Worm (Caenorhabditis elegans) whole organism, dauer: ENCODE measurements around the gene cutl-5.

Experiments
- unc-62 ChIP-seq: sonication (generic microtip); optimal IDR thresholded peaks from 2 replicates; lab custom pipeline; 2017; ENCODE audit warnings: missing biosample characterization, missing genetic modification reagents, missing genetic modification characterization

Gene cutl-5

ce11 chrII:7115638-7116037, at the start of gene cutl-5:
Gene cutl-5, minus strand, starts transcription at chrII:7115906.
- no peak for TF ChIP-seq unc-62 (GFP tag; lab: Kevin White, UChicago)

DNA sequence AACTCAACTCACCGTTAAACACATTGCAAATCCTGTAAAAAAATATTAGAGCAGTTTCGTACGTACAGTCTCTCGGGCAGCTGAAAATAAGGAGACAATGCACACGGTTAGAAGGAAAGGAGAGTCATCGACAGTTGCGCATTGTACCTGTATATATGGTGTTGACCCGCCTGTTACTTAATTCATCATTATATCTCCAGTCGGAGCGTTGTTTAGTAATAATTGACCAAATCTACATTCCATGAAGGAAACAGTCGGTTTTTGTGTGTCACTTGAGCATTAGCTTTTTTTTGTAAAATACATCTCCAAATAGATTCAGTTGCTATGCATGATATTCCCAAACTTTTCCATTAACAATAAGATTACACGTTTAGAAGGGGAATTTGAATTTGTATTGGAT, 45.8 kb upstream of the cutl-5 start, which contains the start of gene C27H5.12:
Gene C27H5.12 (minus strand): TSS at position 101 of the 400 bp plus-strand sequence.
- no peak for TF ChIP-seq unc-62 (GFP tag; lab: Kevin White, UChicago)

- TF ChIP-seq unc-62 (GFP tag; lab: Kevin White, UChicago), result no peak
Observed at ce11 chrII:7157415-7157814, 41.7 kb upstream of the cutl-5 start.

ce11 chrII:7155392-7155791, 39.7 kb upstream of the cutl-5 start, which contains the start of gene C27H5.2:
Gene C27H5.2, plus strand, starts transcription at chrII:7155581.
- TF ChIP-seq unc-62 (GFP tag; lab: Kevin White, UChicago), result no peak

DNA sequence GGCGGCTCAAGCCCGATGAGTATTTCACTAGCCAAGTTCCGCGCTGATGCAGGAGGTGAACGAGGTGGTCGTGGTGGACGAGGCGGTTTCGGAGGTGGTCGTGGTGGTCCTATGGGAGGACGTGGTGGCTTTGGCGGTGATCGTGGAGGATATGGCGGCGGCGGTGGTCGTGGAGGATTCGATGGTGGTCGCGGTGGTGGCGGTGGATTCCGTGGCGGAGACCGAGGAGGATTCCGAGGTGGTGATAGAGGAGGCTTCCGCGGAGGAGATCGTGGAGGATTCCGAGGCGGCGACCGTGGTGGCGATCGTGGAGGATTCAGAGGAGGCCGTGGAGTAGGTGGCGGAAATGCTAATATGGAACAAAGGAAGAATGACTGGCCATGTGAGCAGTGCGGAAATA, 39.0 kb upstream of the cutl-5 start:
- no peak for TF ChIP-seq unc-62 (GFP tag; lab: Kevin White, UChicago)

ce11 chrII:7151969-7152631, 36.4 kb upstream of the cutl-5 start, which contains the start of gene fust-1:
Gene fust-1, plus strand, starts transcription at chrII:7152581.
- TF ChIP-seq unc-62 (GFP tag; lab: Kevin White, UChicago), result no peak

ce11 chrII:7148099-7148498, 32.4 kb upstream of the cutl-5 start, which contains the start of gene T07F8.1:
Gene T07F8.1, plus strand, starts transcription at chrII:7148399.
- no peak for TF ChIP-seq unc-62 (GFP tag; lab: Kevin White, UChicago)

DNA sequence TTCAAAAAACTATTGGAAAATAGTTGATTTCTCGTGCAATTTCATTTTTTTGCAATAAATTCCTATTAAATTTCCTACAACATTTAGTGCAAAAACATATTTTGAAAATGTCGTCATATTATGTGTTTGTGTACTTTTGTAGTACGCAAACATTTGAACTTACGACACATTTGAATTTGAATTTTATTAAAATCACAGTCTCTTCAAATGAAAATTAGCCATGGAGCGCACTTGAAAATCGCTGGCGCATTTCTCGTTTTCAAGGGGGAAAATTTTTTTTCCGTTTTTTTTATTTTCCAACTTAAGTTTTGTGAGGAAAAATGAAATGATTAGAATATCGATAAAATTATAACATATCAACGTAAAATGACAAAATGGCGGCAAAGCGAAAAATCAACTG, 31.8 kb upstream of the cutl-5 start:
- TF ChIP-seq unc-62 (GFP tag; lab: Kevin White, UChicago), result no peak

DNA sequence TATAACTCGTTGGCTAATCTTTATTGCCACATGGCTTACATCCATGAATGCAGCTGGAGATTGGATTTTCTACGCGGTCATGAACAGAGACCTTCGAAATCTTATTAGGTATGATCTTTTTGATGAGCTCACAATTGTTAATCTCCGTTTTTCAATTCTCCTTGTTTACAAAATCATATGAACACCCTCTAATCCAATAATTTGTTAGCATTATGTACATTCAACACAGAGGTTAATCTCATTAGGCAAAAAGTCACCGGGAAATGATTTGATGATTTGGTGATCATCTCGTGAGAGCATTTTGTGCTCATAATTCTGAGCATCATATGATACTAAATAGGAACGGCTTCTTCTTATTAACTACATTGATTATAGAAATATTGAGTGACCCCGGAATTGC, 30.5 kb upstream of the cutl-5 start:
- no peak for TF ChIP-seq unc-62 (GFP tag; lab: Kevin White, UChicago)

DNA sequence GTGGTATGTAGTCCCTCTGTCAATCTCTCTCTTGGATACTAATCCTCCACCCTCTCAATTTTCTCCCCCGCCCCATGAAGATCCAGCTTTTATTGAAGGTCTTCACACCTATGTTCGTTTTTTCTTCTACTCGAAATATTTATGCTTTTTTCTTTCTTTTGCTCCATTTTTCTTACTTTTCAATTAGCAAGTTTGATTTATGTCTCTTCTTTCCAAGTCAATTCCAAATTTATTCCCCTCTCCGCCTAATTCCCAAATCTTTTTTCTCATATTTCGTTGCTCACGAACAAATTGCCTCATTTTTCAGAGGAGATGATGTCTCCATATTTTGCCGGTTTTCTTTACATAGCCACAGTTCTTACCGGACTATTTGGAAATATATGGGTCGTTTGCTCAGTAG, 28.6 kb upstream of the cutl-5 start, which contains the start of gene npr-31:
Gene npr-31 (plus strand): TSS at position 301 of the 400 bp plus-strand sequence.
- TF ChIP-seq unc-62 (GFP tag; lab: Kevin White, UChicago), result no peak

DNA sequence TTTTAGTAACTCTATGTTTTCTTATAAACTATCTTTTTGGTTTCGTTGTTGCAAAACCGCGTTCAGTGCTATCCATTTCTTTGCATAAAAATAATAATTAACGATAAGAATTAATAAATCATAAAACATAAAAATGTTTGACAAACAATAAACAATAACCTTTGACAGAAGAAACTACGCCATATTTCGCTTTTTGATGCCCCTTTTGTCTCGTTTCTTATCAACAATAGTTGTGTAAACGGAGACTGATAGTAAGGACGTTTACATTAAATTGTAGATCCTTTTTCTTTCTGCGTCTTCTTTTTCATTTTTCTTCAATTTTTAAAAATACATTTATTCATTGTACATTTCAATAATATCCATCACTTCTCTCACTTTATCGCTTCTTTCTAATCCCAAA, 23.4 kb upstream of the cutl-5 start:
- TF ChIP-seq unc-62 (GFP tag; lab: Kevin White, UChicago), result no peak

- TF ChIP-seq unc-62 (GFP tag; lab: Kevin White, UChicago), result no peak
Observed at ce11 chrII:7131871-7132693, 16.4 kb upstream of the cutl-5 start, which contains the start of the genes T07F8.4 and gld-3. Gene T07F8.4, minus strand, starts transcription at chrII:7132032. Gene gld-3, plus strand, starts transcription at chrII:7132643.

ce11 chrII:7126457-7126856, 10.8 kb upstream of the cutl-5 start, which contains the start of gene F10E7.1:
Gene F10E7.1, plus strand, starts transcription at chrII:7126757.
- TF ChIP-seq unc-62 (GFP tag; lab: Kevin White, UChicago), result no peak

DNA sequence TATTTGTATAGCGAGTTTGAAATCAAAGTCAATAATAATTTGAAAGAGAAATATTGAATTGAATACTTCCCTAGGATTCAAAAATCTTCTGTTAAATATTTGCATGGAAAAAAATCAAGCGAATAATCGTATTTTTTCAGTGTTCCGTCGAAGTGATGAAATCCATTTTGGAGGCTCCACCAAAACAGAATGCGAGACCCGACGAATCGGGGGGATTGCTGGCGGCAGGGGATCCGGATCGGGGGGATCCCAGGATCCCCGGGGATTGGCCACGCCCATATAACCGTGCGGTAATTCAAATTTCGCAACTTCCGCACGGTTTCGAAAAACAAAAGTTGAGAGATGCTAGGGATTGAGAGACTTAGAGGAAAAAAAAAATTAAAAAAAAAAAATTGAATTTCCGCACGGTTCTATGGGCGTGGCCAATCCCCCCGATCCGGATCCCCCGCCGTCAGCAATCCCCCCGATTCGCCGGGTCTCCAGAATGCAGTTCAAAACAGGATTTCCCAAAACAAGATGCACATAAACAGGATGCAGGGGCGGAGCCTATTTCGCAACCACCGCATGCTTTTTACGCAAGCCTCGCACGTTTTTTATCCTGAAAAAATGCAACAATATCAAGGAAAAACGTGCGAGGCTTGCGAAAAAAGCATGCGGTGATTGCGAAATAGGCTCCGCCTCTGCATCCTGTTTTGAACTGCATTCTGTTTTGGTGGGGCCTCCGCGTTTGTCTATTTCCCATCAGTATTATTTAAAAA, 7.1 kb upstream of the cutl-5 start, which contains the start of gene F10E7.11:
Gene F10E7.11 (minus strand): TSS at position 232 of the 758 bp plus-strand sequence.
- no peak for TF ChIP-seq unc-62 (GFP tag; lab: Kevin White, UChicago)

ce11 chrII:7121762-7122292, 6.1 kb upstream of the cutl-5 start, which contains the start of gene F10E7.2:
Gene F10E7.2, plus strand, starts transcription at chrII:7122242.
- TF ChIP-seq unc-62 (GFP tag; lab: Kevin White, UChicago), result no peak
